Worm (Caenorhabditis elegans) whole organism, L3 larva: ENCODE data around the gene rocf-1.

Source experiments
- R02D3.7 ChIP-seq: fragments of 150-350 bp; optimal IDR thresholded peaks from 2 replicates; lab custom pipeline; 2014; ENCODE audit warnings: missing biosample characterization, missing genetic modification characterization
- ZK546.5 ChIP-seq: sonication (generic microtip); optimal IDR thresholded peaks from 2 replicates; lab custom pipeline; 2017; ENCODE audit warnings: missing biosample characterization, missing genetic modification characterization
- ceh-28 ChIP-seq: fragments of 150-350 bp; optimal IDR thresholded peaks from 2 replicates; lab custom pipeline; 2014; ENCODE audit warnings: missing biosample characterization, missing genetic modification reagents, missing genetic modification characterization
- ceh-82 ChIP-seq: fragments of 150-350 bp; optimal IDR thresholded peaks from 2 replicates; lab custom pipeline; 2014; ENCODE audit warnings: missing biosample characterization, missing genetic modification characterization
- egl-5 ChIP-seq: fragments of 150-350 bp; optimal IDR thresholded peaks from 2 replicates; lab custom pipeline; 2017; ENCODE audit warnings: missing biosample characterization, missing genetic modification reagents, missing genetic modification characterization, inconsistent platforms
- elt-2 ChIP-seq: sonication (generic microtip); optimal IDR thresholded peaks from 2 replicates; lab custom pipeline; 2016; ENCODE audit warnings: missing genetic modification reagents, mild to moderate bottlenecking, missing genetic modification characterization, missing compliant biosample characterization
- elt-3 ChIP-seq, 3 experiments: fragments of 150-350 bp in 1 of 3; sonication (generic microtip) in 2 of 3; optimal IDR thresholded peaks; 2 replicates in 2 of 3; 4 replicates in 1 of 3; lab custom pipeline; 2014 to 2017; ENCODE audit warnings: missing biosample characterization in 3 of 3, missing genetic modification characterization in 3 of 3
- fkh-10 ChIP-seq: sonication (generic microtip); optimal IDR thresholded peaks from 2 replicates; lab custom pipeline; 2017; ENCODE audit warnings: missing biosample characterization, missing genetic modification reagents, missing genetic modification characterization
- fos-1 ChIP-seq: fragments of 150-350 bp; optimal IDR thresholded peaks from 2 replicates; lab custom pipeline; 2014; ENCODE audit warnings: missing biosample characterization, missing genetic modification characterization
- hmg-11 ChIP-seq: sonication (generic microtip); optimal IDR thresholded peaks from 2 replicates; lab custom pipeline; 2016; ENCODE audit warnings: missing genetic modification characterization, missing compliant biosample characterization
- jun-1 ChIP-seq: fragments of 150-350 bp; optimal IDR thresholded peaks from 2 replicates; lab custom pipeline; 2014; ENCODE audit warnings: missing biosample characterization, missing genetic modification reagents, missing genetic modification characterization
- lin-15B ChIP-seq: fragments of 150-350 bp; optimal IDR thresholded peaks from 2 replicates; lab custom pipeline; 2014; ENCODE audit warnings: missing biosample characterization, missing genetic modification characterization
- mdl-1 ChIP-seq: fragments of 150-350 bp; optimal IDR thresholded peaks from 2 replicates; lab custom pipeline; 2014; ENCODE audit warnings: missing biosample characterization, missing genetic modification characterization
- mml-1 ChIP-seq: fragments of 150-350 bp; sonication (generic microtip); optimal IDR thresholded peaks from 3 replicates; lab custom pipeline; 2014; ENCODE audit warnings: missing biosample characterization, missing genetic modification characterization
- nhr-11 ChIP-seq: fragments of 150-350 bp; optimal IDR thresholded peaks from 2 replicates; lab custom pipeline; 2014; ENCODE audit warnings: missing biosample characterization, missing genetic modification characterization
- nhr-12 ChIP-seq: fragments of 150-350 bp; optimal IDR thresholded peaks from 2 replicates; lab custom pipeline; 2014; ENCODE audit warnings: missing biosample characterization, missing genetic modification characterization
- nhr-237 ChIP-seq: fragments of 150-350 bp; optimal IDR thresholded peaks from 2 replicates; lab custom pipeline; 2014; ENCODE audit warnings: missing biosample characterization, missing genetic modification characterization
- nhr-25 ChIP-seq: sonication (generic microtip); optimal IDR thresholded peaks from 2 replicates; lab custom pipeline; 2017; ENCODE audit warnings: missing biosample characterization, missing genetic modification characterization
- nhr-43 ChIP-seq: sonication (generic microtip); optimal IDR thresholded peaks from 2 replicates; lab custom pipeline; 2016; ENCODE audit warnings: mild to moderate bottlenecking, missing genetic modification characterization, missing compliant biosample characterization; ENCODE audit not compliant: poor library complexity, severe bottlenecking
- nhr-67 ChIP-seq: fragments of 150-350 bp; optimal IDR thresholded peaks from 2 replicates; lab custom pipeline; 2014; ENCODE audit warnings: missing biosample characterization, missing genetic modification characterization
- nhr-77 ChIP-seq: fragments of 150-350 bp; optimal IDR thresholded peaks from 2 replicates; lab custom pipeline; 2014; ENCODE audit warnings: missing biosample characterization, missing genetic modification characterization
- pha-4 ChIP-seq: fragments of 150-350 bp; optimal IDR thresholded peaks from 2 replicates; lab custom pipeline; 2014; ENCODE audit warnings: missing biosample characterization, missing genetic modification reagents, missing genetic modification characterization
- pqm-1 ChIP-seq: fragments of 150-350 bp; optimal IDR thresholded peaks from 2 replicates; lab custom pipeline; 2017; ENCODE audit warnings: missing biosample characterization, missing genetic modification characterization, inconsistent platforms
- sea-2 ChIP-seq: fragments of 150-350 bp; sonication (generic microtip); optimal IDR thresholded peaks from 4 replicates; lab custom pipeline; 2014; ENCODE audit warnings: missing biosample characterization, missing genetic modification reagents, missing genetic modification characterization
- skn-1 ChIP-seq: fragments of 150-350 bp; optimal IDR thresholded peaks from 2 replicates; lab custom pipeline; 2014; ENCODE audit warnings: missing biosample characterization, missing genetic modification characterization
- snpc-4 ChIP-seq: fragments of 150-350 bp; optimal IDR thresholded peaks from 2 replicates; lab custom pipeline; 2014; ENCODE audit warnings: missing biosample characterization, missing genetic modification characterization
- unc-39 ChIP-seq: sonication (generic microtip); optimal IDR thresholded peaks from 4 replicates; lab custom pipeline; 2017; ENCODE audit warnings: missing biosample characterization, missing genetic modification characterization
- zag-1 ChIP-seq: fragments of 150-350 bp; optimal IDR thresholded peaks from 2 replicates; lab custom pipeline; 2014; ENCODE audit warnings: missing biosample characterization, missing genetic modification characterization
- ztf-11 ChIP-seq: fragments of 150-350 bp; optimal IDR thresholded peaks from 2 replicates; lab custom pipeline; 2014; ENCODE audit warnings: missing biosample characterization, missing genetic modification characterization
- ztf-4 ChIP-seq: fragments of 150-350 bp; optimal IDR thresholded peaks from 2 replicates; lab custom pipeline; 2014; ENCODE audit warnings: missing biosample characterization, missing genetic modification characterization

The rocf-1 gene

DNA sequence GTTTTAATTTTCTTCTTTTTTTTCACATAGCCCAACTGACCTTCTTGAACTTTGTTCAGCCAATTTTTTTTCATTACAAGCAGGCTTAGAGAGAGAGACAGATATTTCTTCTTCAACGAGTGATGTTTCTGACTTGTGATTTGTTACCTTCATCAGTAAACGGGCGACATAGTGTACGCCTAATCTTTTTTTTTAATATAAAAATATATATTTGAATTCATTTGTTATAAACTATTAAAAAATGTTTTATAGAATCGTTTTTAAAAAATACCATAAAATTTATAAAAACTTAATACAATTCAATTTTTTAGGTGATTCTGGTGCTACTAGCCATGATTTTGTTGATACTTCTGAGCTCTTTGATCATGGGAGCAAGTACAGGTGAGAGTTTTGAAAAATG is 46.5 kb downstream of the rocf-1 start, which contains the start of gene T06E6.10:
Gene T06E6.10 (plus strand): TSS at position 301 of the 400 bp plus-strand sequence.
- TF ChIP-seq mdl-1 (tag; lab: Kevin White, UChicago) (no peak), pha-4 (no peak), sea-2 (GFP tag; lab: Kevin White, UChicago) (no peak), nhr-237 (no peak), nhr-67 (tag; lab: Kevin White, UChicago) (no peak), nhr-12 (no peak), ztf-11 (tag; lab: Kevin White, UChicago) (no peak), zag-1 (tag; lab: Kevin White, UChicago) (no peak), jun-1 (no peak), ZK546.5 (tag; lab: Kevin White, UChicago) (no peak), hmg-11 (tag; lab: Kevin White, UChicago) (no peak), nhr-43 (no peak), mml-1 (tag; lab: Kevin White, UChicago) (no peak)

DNA sequence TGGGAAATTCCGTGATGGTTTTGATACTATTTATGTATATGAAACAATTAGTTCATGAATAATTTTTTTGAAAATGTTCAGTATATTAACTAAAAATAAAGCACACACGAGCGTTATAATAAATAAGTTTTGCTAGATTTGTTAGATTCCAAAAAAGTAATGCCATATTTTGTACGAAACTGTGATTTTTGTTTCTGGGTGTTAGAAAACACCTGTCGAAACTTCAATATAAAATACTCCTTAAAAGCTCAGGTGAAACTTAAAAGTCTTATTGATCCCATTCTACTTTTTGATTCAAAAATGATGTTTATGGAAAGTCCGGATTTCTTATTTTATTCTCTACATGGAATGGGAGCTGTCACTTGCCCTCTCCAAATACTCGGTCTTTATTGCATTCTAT is 48.4 kb downstream of the rocf-1 start, which contains the start of gene srh-265:
Gene srh-265 (plus strand): TSS at position 301 of the 400 bp plus-strand sequence.
- TF ChIP-seq nhr-77 (no peak), fkh-10 (GFP tag; lab: Kevin White, UChicago) (no peak), mml-1 (tag; lab: Kevin White, UChicago) (no peak), snpc-4 (tag; lab: Kevin White, UChicago) (no peak), pqm-1 (no peak), R02D3.7 (tag; lab: Kevin White, UChicago) (no peak), nhr-25 (no peak), lin-15B (tag; lab: Kevin White, UChicago) (no peak), mdl-1 (tag; lab: Kevin White, UChicago) (no peak), unc-39 (no peak), egl-5 (tag; lab: Kevin White, UChicago) (no peak), nhr-237 (no peak), fos-1 (no peak), ztf-4 (tag; lab: Kevin White, UChicago) (no peak), ceh-28 (tag; lab: Kevin White, UChicago) (no peak), pha-4 (no peak), ztf-11 (tag; lab: Kevin White, UChicago) (no peak), ceh-82 (tag; lab: Kevin White, UChicago) (no peak)

DNA sequence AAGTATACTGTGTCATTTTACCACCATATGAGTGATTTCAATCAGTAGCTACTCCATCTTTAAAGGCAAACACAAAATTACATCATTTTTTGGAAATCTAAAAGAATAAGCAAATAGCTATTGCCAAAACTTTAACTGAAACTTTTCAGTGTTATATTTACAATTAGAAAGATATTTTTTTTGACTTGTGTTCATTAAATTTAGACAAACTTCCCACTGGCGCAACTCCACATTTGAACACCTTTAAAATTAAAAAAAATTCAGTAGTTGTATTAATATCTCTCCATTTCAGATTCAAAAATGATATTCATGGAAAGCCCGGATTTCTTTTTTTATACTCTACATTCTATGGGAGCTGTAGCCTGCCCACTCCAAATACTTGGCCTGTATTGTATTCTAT is 50.5 kb downstream of the rocf-1 start, which contains the start of gene srh-264:
Gene srh-264 (plus strand): TSS at position 301 of the 400 bp plus-strand sequence.
- no peak for TF ChIP-seq lin-15B (tag; lab: Kevin White, UChicago)

DNA sequence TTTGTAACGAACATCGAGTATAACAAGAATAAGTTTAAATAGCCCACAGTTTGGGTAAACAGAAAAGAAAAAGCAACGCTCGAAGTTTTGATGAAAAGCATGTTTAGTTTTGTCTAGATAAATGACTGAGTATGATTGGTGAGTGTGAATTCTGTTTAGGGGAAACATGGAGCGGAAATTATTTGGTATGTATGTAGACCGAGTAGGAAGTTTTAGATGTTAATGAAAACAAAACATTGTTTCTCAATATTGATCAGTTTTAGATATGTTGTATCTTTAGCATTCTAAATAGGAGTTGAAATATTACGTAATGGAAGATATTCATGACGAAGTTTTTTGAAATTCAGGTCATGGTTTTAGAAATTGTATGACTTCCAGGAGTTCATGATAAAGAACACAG is 51.7 kb downstream of the rocf-1 start, which contains the start of gene srbc-63:
Gene srbc-63 (minus strand): TSS at position 101 of the 400 bp plus-strand sequence.
- no peak for TF ChIP-seq fkh-10 (GFP tag; lab: Kevin White, UChicago)
- no peak for TF ChIP-seq unc-39
- TF ChIP-seq mml-1 (tag; lab: Kevin White, UChicago): no peak
- no peak for TF ChIP-seq elt-3 (tag; optimal IDR thresholded peaks at IDR 0.05; lab: Kevin White, UChicago)
- no peak for TF ChIP-seq pha-4
- TF ChIP-seq sea-2 (GFP tag; lab: Kevin White, UChicago): no peak
- no peak for TF ChIP-seq skn-1 (tag; lab: Kevin White, UChicago)
- TF ChIP-seq mdl-1 (tag; lab: Kevin White, UChicago): no peak
- TF ChIP-seq nhr-67 (tag; lab: Kevin White, UChicago): no peak
- TF ChIP-seq nhr-11 (tag; lab: Kevin White, UChicago): no peak
- TF ChIP-seq elt-2: no peak
- no peak for TF ChIP-seq nhr-43
- TF ChIP-seq, all 47 proteins: peak for 0
